Fruit fly (Drosophila melanogaster) whole organism, embryonic: ENCODE data around the gene CG15772.

Source experiments
- Atf3 ChIP-seq: fragments of 200-800 bp; sonication (Bioruptor generic); optimal IDR thresholded peaks from 3 replicates; lab custom pipeline; 2016; ENCODE audit warnings: missing biosample characterization, missing genetic modification characterization
- Awh ChIP-seq: fragments of 200-800 bp; sonication (Bioruptor generic); IDR thresholded peaks from 2 replicates; pipeline ENCODE4, ENCODE4 v1.3.6; 2022; ENCODE audit warnings: missing biosample characterization, missing genetic modification characterization
- C15 ChIP-seq: fragments of 200-800 bp; sonication (Bioruptor generic); IDR thresholded peaks from 3 replicates; pipeline ENCODE4 v1.3.6; 2022; ENCODE audit warnings: missing biosample characterization, missing genetic modification characterization
- CG10654 ChIP-seq: fragments of 200-800 bp; sonication (Bioruptor generic); optimal IDR thresholded peaks from 2 replicates; lab custom pipeline; 2016; ENCODE audit warnings: missing biosample characterization, missing genetic modification characterization
- CG12155 ChIP-seq: fragments of 200-800 bp; sonication (Bioruptor generic); optimal IDR thresholded peaks from 3 replicates; lab custom pipeline; 2016; ENCODE audit warnings: missing biosample characterization, missing genetic modification characterization
- CG12219 ChIP-seq: fragments of 200-800 bp; sonication (Bioruptor generic); optimal IDR thresholded peaks from 3 replicates; lab custom pipeline; 2018; ENCODE audit warnings: missing biosample characterization, mild to moderate bottlenecking, missing genetic modification characterization
- CG13123 ChIP-seq: fragments of 200-800 bp; sonication (Bioruptor generic); optimal IDR thresholded peaks from 2 replicates; lab custom pipeline; 2016; ENCODE audit warnings: missing biosample characterization, missing genetic modification characterization
- CG14050 ChIP-seq: fragments of 200-800 bp; sonication (Bioruptor generic); IDR thresholded peaks from 3 replicates; pipeline ENCODE4 v1.3.6; 2022; ENCODE audit warnings: missing biosample characterization, missing genetic modification characterization
- CG14667 ChIP-seq: fragments of 200-800 bp; sonication (Bioruptor generic); IDR thresholded peaks from 2 replicates; pipeline ENCODE4 v1.3.6; 2022; ENCODE audit warnings: missing biosample characterization, missing genetic modification characterization
- CG1792 ChIP-seq: fragments of 200-800 bp; sonication (Bioruptor generic); optimal IDR thresholded peaks from 2 replicates; lab custom pipeline; 2016; ENCODE audit warnings: missing biosample characterization, missing genetic modification characterization
- CG3407 ChIP-seq: fragments of 200-800 bp; sonication (Bioruptor generic); optimal IDR thresholded peaks from 2 replicates; lab custom pipeline; 2018; ENCODE audit warnings: missing biosample characterization, mild to moderate bottlenecking, missing genetic modification characterization
- CG34224 ChIP-seq: fragments of 200-800 bp; sonication (Bioruptor generic); IDR thresholded peaks from 3 replicates; pipeline ENCODE4 v1.3.6; 2022; ENCODE audit warnings: missing biosample characterization, missing genetic modification characterization; ENCODE audit not compliant: partially characterized antibody
- CG4360 ChIP-seq: fragments of 200-800 bp; sonication (Bioruptor generic); IDR thresholded peaks from 2 replicates; pipeline ENCODE4 v1.3.6; 2022; ENCODE audit warnings: missing biosample characterization, missing genetic modification characterization
- CG6791 ChIP-seq: fragments of 200-800 bp; sonication (Bioruptor generic); IDR thresholded peaks from 3 replicates; pipeline ENCODE4 v1.3.6; 2022; ENCODE audit warnings: missing biosample characterization, missing genetic modification characterization; ENCODE audit not compliant: partially characterized antibody
- CG8089 ChIP-seq: fragments of 200-800 bp; sonication (Bioruptor generic); optimal IDR thresholded peaks from 3 replicates; lab custom pipeline; 2016; ENCODE audit warnings: missing biosample characterization, missing genetic modification characterization
- CG8281 ChIP-seq: fragments of 200-800 bp; sonication (Bioruptor generic); optimal IDR thresholded peaks from 2 replicates; lab custom pipeline; 2018; ENCODE audit warnings: missing biosample characterization, mild to moderate bottlenecking, missing genetic modification characterization, moderate library complexity
- Ets97D ChIP-seq: fragments of 200-800 bp; sonication (Bioruptor generic); optimal IDR thresholded peaks from 3 replicates; lab custom pipeline; 2016; ENCODE audit warnings: missing biosample characterization, missing genetic modification characterization
- Hmr ChIP-seq: fragments of 200-800 bp; sonication (Bioruptor generic); optimal IDR thresholded peaks from 3 replicates; lab custom pipeline; 2017; ENCODE audit warnings: mild to moderate bottlenecking, missing biosample characterization, missing genetic modification reagents, missing genetic modification characterization
- Lpt ChIP-seq: fragments of >200 bp; optimal IDR thresholded peaks from 2 replicates; lab custom pipeline; 2018; ENCODE audit warnings: missing biosample characterization, missing genetic modification characterization
- Max ChIP-seq: fragments of 200-800 bp; sonication (Bioruptor generic); optimal IDR thresholded peaks from 2 replicates; lab custom pipeline; 2016; ENCODE audit warnings: missing biosample characterization, mild to moderate bottlenecking, missing genetic modification characterization
- NfI ChIP-seq: fragments of 200-800 bp; sonication (Bioruptor generic); optimal IDR thresholded peaks from 3 replicates; lab custom pipeline; 2018; ENCODE audit warnings: missing biosample characterization, mild to moderate bottlenecking, missing genetic modification characterization, moderate library complexity
- Poxn ChIP-seq: fragments of 200-800 bp; sonication (Bioruptor generic); IDR thresholded peaks from 2 replicates; pipeline ENCODE4 v1.3.6; 2022; ENCODE audit warnings: missing biosample characterization, missing genetic modification characterization
- Sry-δ ChIP-seq: fragments of 200-800 bp; sonication (Bioruptor generic); optimal IDR thresholded peaks from 2 replicates; lab custom pipeline; 2016; ENCODE audit warnings: missing biosample characterization, missing genetic modification characterization
- caup ChIP-seq: fragments of 200-800 bp; sonication (Bioruptor generic); optimal IDR thresholded peaks from 3 replicates; lab custom pipeline; 2017; ENCODE audit warnings: missing biosample characterization, mild to moderate bottlenecking, missing genetic modification characterization, moderate library complexity; ENCODE audit not compliant: severe bottlenecking
- croc ChIP-seq: fragments of 200-800 bp; sonication (Bioruptor generic); conservative IDR thresholded peaks from 3 replicates; pipeline ENCODE4 v1.3.6; 2022; ENCODE audit warnings: missing biosample characterization, missing genetic modification characterization
- cwo ChIP-seq: fragments of 200-800 bp; sonication (Bioruptor generic); optimal IDR thresholded peaks from 3 replicates; lab custom pipeline; 2017; ENCODE audit warnings: missing biosample characterization, missing genetic modification characterization, mild to moderate bottlenecking, moderate library complexity, missing genetic modification reagents
- da ChIP-seq: fragments of 200-800 bp; sonication (Bioruptor generic); optimal IDR thresholded peaks from 2 replicates; lab custom pipeline; 2016; ENCODE audit warnings: missing biosample characterization, missing genetic modification characterization
- dpn ChIP-seq, 2 experiments: fragments of 200-800 bp; sonication (Bioruptor generic); optimal IDR thresholded peaks; 3 replicates each; lab custom pipeline; 2016; ENCODE audit warnings: missing biosample characterization in 2 of 2, missing genetic modification characterization in 2 of 2
- exex ChIP-seq: fragments of 200-800 bp; sonication (Bioruptor generic); optimal IDR thresholded peaks from 4 replicates; lab custom pipeline; 2018; ENCODE audit warnings: missing biosample characterization, mild to moderate bottlenecking, missing genetic modification characterization, moderate library complexity
- fd64A ChIP-seq: fragments of 200-800 bp; sonication (Bioruptor generic); optimal IDR thresholded peaks from 3 replicates; lab custom pipeline; 2018; ENCODE audit warnings: missing biosample characterization, mild to moderate bottlenecking, missing genetic modification characterization
- fru ChIP-seq: fragments of >200 bp; optimal IDR thresholded peaks from 2 replicates; lab custom pipeline; 2017
- ftz-f1 ChIP-seq: fragments of 200-800 bp; sonication (Bioruptor generic); optimal IDR thresholded peaks from 2 replicates; lab custom pipeline; 2016; ENCODE audit warnings: missing biosample characterization, missing genetic modification characterization
- jing ChIP-seq: fragments of 200-800 bp; sonication (Bioruptor generic); optimal IDR thresholded peaks from 2 replicates; lab custom pipeline; 2018; ENCODE audit warnings: missing biosample characterization, mild to moderate bottlenecking, missing genetic modification characterization
- jumu ChIP-seq: fragments of 200-800 bp; sonication (Bioruptor generic); optimal IDR thresholded peaks from 3 replicates; lab custom pipeline; 2016; ENCODE audit warnings: missing biosample characterization, missing genetic modification characterization
- luna ChIP-seq: fragments of 200-800 bp; sonication (Bioruptor generic); optimal IDR thresholded peaks from 2 replicates; lab custom pipeline; 2016; ENCODE audit warnings: missing biosample characterization, missing genetic modification characterization
- mam ChIP-seq: fragments of 200-800 bp; sonication (Bioruptor generic); optimal IDR thresholded peaks from 3 replicates; lab custom pipeline; 2016; ENCODE audit warnings: missing biosample characterization, missing genetic modification characterization
- nau ChIP-seq: fragments of 200-800 bp; sonication (Bioruptor generic); optimal IDR thresholded peaks from 3 replicates; lab custom pipeline; 2017; ENCODE audit warnings: missing biosample characterization, mild to moderate bottlenecking, missing genetic modification characterization, missing genetic modification reagents
- nerfin-1 ChIP-seq: fragments of 200-800 bp; sonication (Bioruptor generic); optimal IDR thresholded peaks from 3 replicates; lab custom pipeline; 2019; ENCODE audit warnings: missing biosample characterization, mild to moderate bottlenecking, missing genetic modification characterization, moderate library complexity
- scrt ChIP-seq: fragments of 200-800 bp; sonication (Bioruptor generic); optimal IDR thresholded peaks from 2 replicates; lab custom pipeline; 2018; ENCODE audit warnings: missing biosample characterization, mild to moderate bottlenecking, missing genetic modification characterization, moderate library complexity
- sna ChIP-seq: fragments of 200-800 bp; sonication (Bioruptor generic); IDR thresholded peaks from 2 replicates; pipeline ENCODE4 v1.3.6; 2022; ENCODE audit warnings: missing biosample characterization, missing genetic modification characterization; ENCODE audit not compliant: partially characterized antibody
- sob ChIP-seq: fragments of 200-800 bp; sonication (Bioruptor generic); IDR thresholded peaks from 2 replicates; pipeline ENCODE4 v1.3.6; 2022; ENCODE audit warnings: missing biosample characterization, missing genetic modification characterization

CG15772 gene

DNA sequence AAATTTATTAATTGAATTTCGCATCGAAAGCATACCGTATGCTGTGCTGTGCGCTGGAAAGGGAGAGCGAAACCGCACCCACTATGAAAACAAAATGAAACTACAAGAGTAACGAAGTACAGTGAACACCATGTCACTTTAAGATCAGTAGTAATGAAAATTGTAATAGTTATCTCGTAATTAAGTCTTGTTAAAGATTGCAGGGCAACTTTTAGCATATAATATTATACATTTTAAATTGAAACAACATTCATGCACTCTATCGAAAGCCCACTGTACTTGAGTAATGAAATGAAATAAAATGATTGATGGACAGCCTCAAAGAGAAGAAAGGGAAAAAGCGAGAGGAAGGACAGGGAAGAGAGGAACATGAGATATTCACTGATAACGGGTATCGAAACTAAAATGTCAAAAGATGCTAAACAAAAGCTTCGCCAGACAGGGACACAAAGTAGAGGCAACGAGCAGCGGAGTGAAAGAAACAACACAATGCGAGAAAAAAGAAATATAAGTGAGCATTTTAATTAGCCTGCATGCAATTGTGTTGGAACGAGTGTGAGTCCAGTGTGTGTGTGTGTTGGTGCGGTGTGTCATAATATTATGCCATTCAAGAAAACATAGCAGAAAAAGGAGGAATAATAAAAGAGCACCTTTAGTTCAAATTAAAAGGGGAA, 16.6 kb upstream of the CG15772 start (continued):
- TF ChIP-seq nerfin-1 (tag; lab: Kevin White, UChicago), result peak; percentile 42
- peak; percentile 69 for TF ChIP-seq CG12155
- peak; percentile 51 for TF ChIP-seq jing (GFP tag; lab: Kevin White, UChicago)
- peak; percentile 51; the same call in 1 of the 2 replicates for TF ChIP-seq Poxn (GFP tag; lab: Robert Waterston, UW)
- TF ChIP-seq Sry-δ, result no peak
- TF ChIP-seq CG14667, result peak; percentile 67; the same call in 1 of the 2 replicates
- TF ChIP-seq fd64A, result no peak
- TF ChIP-seq CG10654 (GFP tag; lab: Kevin White, UChicago), result peak; percentile 48
- peak; percentile 51 for TF ChIP-seq CG8281 (tag; lab: Kevin White, UChicago)
- peak; percentile 67 for TF ChIP-seq cwo (GFP tag; lab: Kevin White, UChicago)
- peak; percentile 14 for TF ChIP-seq CG13123
- peak; percentile 31 for TF ChIP-seq Atf3 (GFP tag; lab: Kevin White, UChicago)
- TF ChIP-seq caup (GFP tag; lab: Kevin White, UChicago), result peak; percentile 45
- peak; percentile 27 for TF ChIP-seq Max (GFP tag; lab: Kevin White, UChicago)
- no peak for TF ChIP-seq CG4360 (GFP tag; lab: Robert Waterston, UW)
- TF ChIP-seq Awh (GFP tag; lab: Robert Waterston, UW), result peak; percentile 67
- TF ChIP-seq CG6791 (GFP tag; lab: Robert Waterston, UW), result no peak
- no peak for TF ChIP-seq CG1792 (GFP tag; lab: Kevin White, UChicago)
- TF ChIP-seq sna (GFP tag; lab: Robert Waterston, UW), result no peak
- TF ChIP-seq da (GFP tag; lab: Kevin White, UChicago), result no peak
- TF ChIP-seq exex (tag; lab: Kevin White, UChicago), result peak; percentile 10
- TF ChIP-seq C15, result peak; percentile 67; the same call in 1 of the 3 replicates
- TF ChIP-seq CG8089 (GFP tag; lab: Kevin White, UChicago), result peak; percentile 36
- TF ChIP-seq Ets97D (GFP tag; lab: Kevin White, UChicago), result peak; percentile 10
- TF ChIP-seq scrt (GFP tag; lab: Kevin White, UChicago), result peak; percentile 36
- TF ChIP-seq mam (GFP tag; lab: Kevin White, UChicago), result peak; percentile 72
- TF ChIP-seq luna, result no peak
- TF ChIP-seq dpn (GFP tag; optimal IDR thresholded peaks at IDR 0.05; lab: Kevin White, UChicago), result peak; percentile 55 to 82
- TF ChIP-seq Hmr (GFP tag; lab: Kevin White, UChicago), result peak; percentile 77
- peak; percentile 51 for TF ChIP-seq CG12219 (GFP tag; lab: Kevin White, UChicago)
- TF ChIP-seq ftz-f1, result no peak
- TF ChIP-seq Lpt (GFP tag; lab: Kevin White, UChicago), result no peak
- peak; percentile 65 for TF ChIP-seq croc (GFP tag; lab: Robert Waterston, UW)
- peak; percentile 71 for TF ChIP-seq NfI (GFP tag; lab: Kevin White, UChicago)
- peak; percentile 67 for TF ChIP-seq CG14050 (GFP tag; lab: Robert Waterston, UW)
- peak; percentile 84 for TF ChIP-seq sob (GFP tag; lab: Robert Waterston, UW)
- TF ChIP-seq CG3407 (GFP tag; lab: Kevin White, UChicago), result peak; percentile 50
- TF ChIP-seq CG34224, result no peak
- TF ChIP-seq nau (GFP tag; lab: Kevin White, UChicago), result peak; percentile 31
- TF ChIP-seq jumu (GFP tag; lab: Kevin White, UChicago), result peak; percentile 40
- TF ChIP-seq fru, result no peak
